Worm (Caenorhabditis elegans) whole organism, midembryonic: ENCODE measurements around the gene srbc-19.

Source experiments
- flt-1 ChIP-seq: fragments of 200-800 bp; sonication (Bioruptor generic); IDR thresholded peaks from 2 replicates; pipeline ENCODE4 v1.3.6; 2022; ENCODE audit warnings: missing genetic modification characterization, missing compliant biosample characterization
- ref-1 ChIP-seq: fragments of 200-800 bp; sonication (Bioruptor generic); conservative IDR thresholded peaks from 2 replicates; pipeline ENCODE4 v1.3.6; 2022; ENCODE audit warnings: missing genetic modification reagents, missing genetic modification characterization, missing compliant biosample characterization
- ztf-29 ChIP-seq: fragments of 200-800 bp; sonication (Bioruptor generic); IDR thresholded peaks from 2 replicates; pipeline ENCODE4 v1.3.6; 2022; ENCODE audit warnings: missing genetic modification reagents, missing genetic modification characterization, missing compliant biosample characterization

DNA sequence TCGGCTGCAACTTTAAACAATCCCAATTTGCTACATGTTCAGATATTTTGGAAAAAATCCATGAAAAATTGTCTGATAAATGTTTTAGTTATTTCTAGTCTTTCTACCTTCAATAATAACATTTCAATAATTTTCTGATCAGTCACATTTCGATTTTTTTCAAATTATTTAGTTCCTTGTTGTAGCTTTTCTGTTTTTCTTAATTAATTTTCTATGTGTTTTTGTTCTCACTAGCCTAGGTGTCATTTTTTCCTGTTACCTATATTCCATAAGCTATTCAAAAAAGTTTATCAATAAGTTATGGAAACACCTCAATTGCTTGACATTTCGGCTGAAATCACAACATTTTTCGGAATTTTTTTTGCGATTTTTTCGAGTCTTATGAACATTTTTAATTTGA is 13.3 kb downstream of the srbc-19 start, which contains the start of gene srbc-23:
- TF ChIP-seq flt-1 (no peak), ref-1 (GFP tag; lab: Robert Waterston, UW) (no peak), ztf-29 (no peak)
